Worm (Caenorhabditis elegans): ENCODE results near the gene F43C1.5.

ce11 chrIII:4186751-4187309 lies 42.1 kb upstream of the F43C1.5 start, which contains the start of gene lars-1:
- TF ChIP-seq nhr-11 (tag; optimal IDR thresholded peaks at IDR 0.05), result no peak
- TF ChIP-seq pag-3 (tag; optimal IDR thresholded peaks at IDR 0.05; ENCODE audit: borderline replicate concordance), result no peak
- TF ChIP-seq ceh-34 (tag; optimal IDR thresholded peaks at IDR 0.05), result no peak
